Worm (Caenorhabditis elegans) whole organism, L3 larva: ENCODE results near the gene srw-134.

Experiments
- ceh-28 ChIP-seq: fragments of 150-350 bp; optimal IDR thresholded peaks from 2 replicates; lab custom pipeline; 2014; ENCODE audit warnings: missing biosample characterization, missing genetic modification reagents, missing genetic modification characterization
- nhr-28 ChIP-seq: fragments of 150-350 bp; optimal IDR thresholded peaks from 2 replicates; lab custom pipeline; 2014; ENCODE audit warnings: missing biosample characterization, missing genetic modification characterization

DNA sequence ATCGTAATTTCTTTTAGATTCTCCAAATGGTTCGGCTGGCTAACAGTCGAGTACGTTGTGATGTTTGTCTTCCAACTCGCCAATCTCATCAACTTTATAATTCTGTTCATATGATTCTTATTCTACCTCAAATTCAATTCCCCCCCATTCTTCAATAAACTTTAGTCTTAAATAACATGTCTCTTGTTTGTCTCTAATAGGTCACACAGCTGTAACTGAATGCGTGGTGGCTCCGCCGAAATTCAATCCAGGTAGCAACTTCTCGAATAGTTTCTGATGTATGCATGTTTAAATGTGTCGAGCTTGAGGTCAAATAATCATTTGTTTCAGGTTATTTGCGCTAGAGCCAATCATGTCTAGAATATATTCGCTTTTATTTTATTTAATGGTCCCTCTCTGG is 26.3 kb upstream of the srw-134 start, which contains the start of gene lgc-29:
- TF ChIP-seq nhr-28 (no peak), ceh-28 (tag; lab: Kevin White, UChicago) (no peak)
